Fruit fly (Drosophila melanogaster) whole organism, embryonic: ENCODE results near the gene CG1998.

Source experiments
- Asciz ChIP-seq: fragments of 200-800 bp; sonication (Bioruptor generic); optimal IDR thresholded peaks from 2 replicates; lab custom pipeline; 2017; ENCODE audit warnings: missing biosample characterization, mild to moderate bottlenecking, missing genetic modification characterization, missing genetic modification reagents
- C15 ChIP-seq: fragments of 200-800 bp; sonication (Bioruptor generic); IDR thresholded peaks from 3 replicates; pipeline ENCODE4 v1.3.6; 2022; ENCODE audit warnings: missing biosample characterization, missing genetic modification characterization
- CG11247 ChIP-seq: fragments of 200-800 bp; sonication (Bioruptor generic); IDR thresholded peaks from 2 replicates; pipeline ENCODE4 v1.3.6; 2022; ENCODE audit warnings: missing biosample characterization, missing genetic modification characterization
- CG12236 ChIP-seq: fragments of 200-800 bp; sonication (Bioruptor generic); optimal IDR thresholded peaks from 2 replicates; lab custom pipeline; 2016; ENCODE audit warnings: missing biosample characterization, missing genetic modification characterization
- CG13624 ChIP-seq: fragments of 200-800 bp; sonication (Bioruptor generic); optimal IDR thresholded peaks from 2 replicates; lab custom pipeline; 2016; ENCODE audit warnings: missing biosample characterization, missing genetic modification characterization
- CG14710 ChIP-seq: fragments of 200-800 bp; sonication (Bioruptor generic); optimal IDR thresholded peaks from 3 replicates; lab custom pipeline; 2019; ENCODE audit warnings: missing biosample characterization, mild to moderate bottlenecking, missing genetic modification characterization, moderate library complexity
- CG17802 ChIP-seq: fragments of 200-800 bp; sonication (Bioruptor generic); optimal IDR thresholded peaks from 2 replicates; lab custom pipeline; 2018; ENCODE audit warnings: missing biosample characterization, mild to moderate bottlenecking, missing genetic modification characterization, moderate library complexity
- CG17912 ChIP-seq: fragments of 200-800 bp; sonication (Bioruptor generic); optimal IDR thresholded peaks from 2 replicates; lab custom pipeline; 2018; ENCODE audit warnings: missing biosample characterization, mild to moderate bottlenecking, missing genetic modification characterization
- CG2678 ChIP-seq: fragments of 200-800 bp; sonication (Bioruptor generic); optimal IDR thresholded peaks from 3 replicates; lab custom pipeline; 2019; ENCODE audit warnings: missing biosample characterization, mild to moderate bottlenecking, missing genetic modification characterization, moderate library complexity
- CG34224 ChIP-seq: fragments of 200-800 bp; sonication (Bioruptor generic); IDR thresholded peaks from 3 replicates; pipeline ENCODE4 v1.3.6; 2022; ENCODE audit warnings: missing biosample characterization, missing genetic modification characterization; ENCODE audit not compliant: partially characterized antibody
- CG5953 ChIP-seq: fragments of 200-800 bp; sonication (Bioruptor generic); IDR thresholded peaks from 2 replicates; pipeline ENCODE4 v1.3.6; 2022; ENCODE audit warnings: missing biosample characterization, missing genetic modification characterization
- CG7271 ChIP-seq: fragments of 200-800 bp; sonication (Bioruptor generic); optimal IDR thresholded peaks from 2 replicates; lab custom pipeline; 2018; ENCODE audit warnings: missing biosample characterization, mild to moderate bottlenecking, missing genetic modification characterization, moderate library complexity
- CG8765 ChIP-seq: fragments of 200-800 bp; sonication (Bioruptor generic); IDR thresholded peaks from 2 replicates; pipeline ENCODE4 v1.3.6; 2022; ENCODE audit warnings: missing biosample characterization, missing genetic modification characterization
- CG8944 ChIP-seq: fragments of 200-800 bp; sonication (Bioruptor generic); optimal IDR thresholded peaks from 3 replicates; lab custom pipeline; 2016; ENCODE audit warnings: missing biosample characterization, missing genetic modification characterization
- CG9437 ChIP-seq: fragments of 200-800 bp; sonication (Bioruptor generic); optimal IDR thresholded peaks from 2 replicates; lab custom pipeline; 2018; ENCODE audit warnings: missing biosample characterization, mild to moderate bottlenecking, missing genetic modification characterization
- Dbx ChIP-seq: fragments of 200-800 bp; sonication (Bioruptor generic); IDR thresholded peaks from 3 replicates; pipeline ENCODE4 v1.3.6; 2022; ENCODE audit warnings: missing biosample characterization, missing genetic modification characterization
- Dll ChIP-seq: fragments of 200-800 bp; sonication (Bioruptor generic); IDR thresholded peaks from 4 replicates; pipeline ENCODE4 v1.3.6; 2022; ENCODE audit warnings: missing biosample characterization, missing genetic modification characterization; ENCODE audit not compliant: partially characterized antibody
- E2f1 ChIP-seq: fragments of 200-800 bp; sonication (Bioruptor generic); IDR thresholded peaks from 2 replicates; pipeline ENCODE4 v1.3.6; 2022; ENCODE audit warnings: missing biosample characterization, missing genetic modification characterization
- Ets97D ChIP-seq: fragments of 200-800 bp; sonication (Bioruptor generic); optimal IDR thresholded peaks from 3 replicates; lab custom pipeline; 2016; ENCODE audit warnings: missing biosample characterization, missing genetic modification characterization
- Lim3 ChIP-seq: fragments of 200-800 bp; sonication (Bioruptor generic); IDR thresholded peaks from 2 replicates; pipeline ENCODE4 v1.3.6; 2022; ENCODE audit warnings: missing biosample characterization, missing genetic modification characterization
- MESR4 ChIP-seq: fragments of 200-800 bp; sonication (Bioruptor generic); optimal IDR thresholded peaks from 2 replicates; lab custom pipeline; 2018; ENCODE audit warnings: missing biosample characterization, mild to moderate bottlenecking, missing genetic modification characterization, moderate library complexity
- NfI ChIP-seq: fragments of 200-800 bp; sonication (Bioruptor generic); optimal IDR thresholded peaks from 3 replicates; lab custom pipeline; 2018; ENCODE audit warnings: missing biosample characterization, mild to moderate bottlenecking, missing genetic modification characterization, moderate library complexity
- Six4 ChIP-seq: fragments of 200-800 bp; sonication (Bioruptor generic); optimal IDR thresholded peaks from 2 replicates; lab custom pipeline; 2016; ENCODE audit warnings: missing biosample characterization, missing genetic modification characterization
- Sox100B ChIP-seq: fragments of 200-800 bp; sonication (Bioruptor generic); optimal IDR thresholded peaks from 3 replicates; lab custom pipeline; 2018; ENCODE audit warnings: missing biosample characterization, mild to moderate bottlenecking, missing genetic modification characterization
- Sox102F ChIP-seq: fragments of 200-800 bp; sonication (Bioruptor generic); optimal IDR thresholded peaks from 2 replicates; lab custom pipeline; 2018; ENCODE audit warnings: missing biosample characterization, mild to moderate bottlenecking, missing genetic modification characterization, moderate library complexity
- ara ChIP-seq: fragments of 200-800 bp; sonication (Bioruptor generic); IDR thresholded peaks from 2 replicates; pipeline ENCODE4 v1.3.6; 2022; ENCODE audit warnings: missing biosample characterization, missing genetic modification characterization
- cg ChIP-seq: fragments of 200-800 bp; sonication (Bioruptor generic); optimal IDR thresholded peaks from 3 replicates; lab custom pipeline; 2019; ENCODE audit warnings: missing biosample characterization, mild to moderate bottlenecking, missing genetic modification characterization, moderate library complexity
- cwo ChIP-seq: fragments of 200-800 bp; sonication (Bioruptor generic); optimal IDR thresholded peaks from 3 replicates; lab custom pipeline; 2017; ENCODE audit warnings: missing biosample characterization, missing genetic modification characterization, mild to moderate bottlenecking, moderate library complexity, missing genetic modification reagents
- dimm ChIP-seq: fragments of 200-800 bp; sonication (Bioruptor generic); IDR thresholded peaks from 2 replicates; pipeline ENCODE4 v1.3.6; 2022; ENCODE audit warnings: missing biosample characterization, missing genetic modification characterization
- dm ChIP-seq: fragments of 200-800 bp; sonication (Bioruptor generic); optimal IDR thresholded peaks from 3 replicates; lab custom pipeline; 2016; ENCODE audit warnings: missing biosample characterization, missing genetic modification characterization
- ewg ChIP-seq: fragments of 200-800 bp; sonication (Bioruptor generic); optimal IDR thresholded peaks from 3 replicates; lab custom pipeline; 2017; ENCODE audit warnings: mild to moderate bottlenecking, missing biosample characterization, missing genetic modification reagents, missing genetic modification characterization
- fu2 ChIP-seq: fragments of 200-800 bp; sonication (Bioruptor generic); optimal IDR thresholded peaks from 2 replicates; lab custom pipeline; 2016; ENCODE audit warnings: missing biosample characterization, missing genetic modification characterization
- gsb ChIP-seq: fragments of 200-800 bp; sonication (Bioruptor generic); IDR thresholded peaks from 2 replicates; pipeline ENCODE4 v1.3.6; 2022; ENCODE audit warnings: missing biosample characterization, missing genetic modification characterization
- gt ChIP-seq: fragments of 200-800 bp; sonication (Bioruptor generic); IDR thresholded peaks from 2 replicates; pipeline ENCODE4 v1.3.6; 2022; ENCODE audit warnings: missing biosample characterization, missing genetic modification characterization
- her ChIP-seq: fragments of 200-800 bp; sonication (Bioruptor generic); optimal IDR thresholded peaks from 2 replicates; lab custom pipeline; 2016; ENCODE audit warnings: missing biosample characterization, missing genetic modification characterization
- jigr1 ChIP-seq: fragments of 200-800 bp; sonication (Bioruptor generic); IDR thresholded peaks from 3 replicates; pipeline ENCODE4 v1.3.6; 2022; ENCODE audit warnings: missing biosample characterization, missing genetic modification characterization
- kay ChIP-seq: fragments of 200-800 bp; sonication (Bioruptor generic); optimal IDR thresholded peaks from 2 replicates; lab custom pipeline; 2016; ENCODE audit warnings: missing biosample characterization, missing genetic modification characterization
- knrl ChIP-seq: fragments of 200-800 bp; sonication (Bioruptor generic); IDR thresholded peaks from 3 replicates; pipeline ENCODE4 v1.3.6; 2022; ENCODE audit warnings: missing biosample characterization, missing genetic modification characterization; ENCODE audit not compliant: partially characterized antibody
- maf-S ChIP-seq: fragments of 200-800 bp; sonication (Bioruptor generic); optimal IDR thresholded peaks from 2 replicates; lab custom pipeline; 2016; ENCODE audit warnings: missing biosample characterization, missing genetic modification characterization
- nau ChIP-seq: fragments of 200-800 bp; sonication (Bioruptor generic); optimal IDR thresholded peaks from 3 replicates; lab custom pipeline; 2017; ENCODE audit warnings: missing biosample characterization, mild to moderate bottlenecking, missing genetic modification characterization, missing genetic modification reagents
- nmo ChIP-seq: fragments of 200-800 bp; sonication (Bioruptor generic); optimal IDR thresholded peaks from 2 replicates; lab custom pipeline; 2018; ENCODE audit warnings: missing biosample characterization, mild to moderate bottlenecking, missing genetic modification characterization, moderate library complexity
- odd ChIP-seq: fragments of 200-800 bp; sonication (Bioruptor generic); optimal IDR thresholded peaks from 2 replicates; lab custom pipeline; 2017; ENCODE audit warnings: missing biosample characterization, mild to moderate bottlenecking, missing genetic modification characterization
- phol ChIP-seq: fragments of 200-800 bp; sonication (Bioruptor generic); optimal IDR thresholded peaks from 3 replicates; lab custom pipeline; 2018; ENCODE audit warnings: missing biosample characterization, mild to moderate bottlenecking, missing genetic modification characterization, moderate library complexity
- prd ChIP-seq, 3 experiments: fragments of >200 bp in 2 of 3; fragments of 200-800 bp in 1 of 3; sonication (Bioruptor generic) in 1 of 3; optimal IDR thresholded peaks in 2 of 3; IDR thresholded peaks in 1 of 3; 2 replicates in 2 of 3; 3 replicates in 1 of 3; pipeline versions ENCODE4 v1.3.6 to Lab custom; 2017 to 2022; ENCODE audit warnings: missing biosample characterization in 1 of 3, missing genetic modification characterization in 1 of 3
- schlank ChIP-seq: fragments of 200-800 bp; sonication (Bioruptor generic); optimal IDR thresholded peaks from 2 replicates; lab custom pipeline; 2018; ENCODE audit warnings: missing biosample characterization, mild to moderate bottlenecking, missing genetic modification characterization
- sens ChIP-seq: fragments of 200-800 bp; sonication (Bioruptor generic); peaks from one replicate; lab custom pipeline; 2016; ENCODE audit warnings: missing biosample characterization, missing genetic modification characterization
- tna ChIP-seq: fragments of 200-800 bp; sonication (Bioruptor generic); IDR thresholded peaks from 2 replicates; pipeline ENCODE4 v1.3.6; 2022; ENCODE audit warnings: missing biosample characterization, missing genetic modification characterization; ENCODE audit not compliant: partially characterized antibody
- wor ChIP-seq: fragments of 200-800 bp; sonication (Bioruptor generic); IDR thresholded peaks from 2 replicates; pipeline ENCODE4 v1.3.6; 2022; ENCODE audit warnings: missing biosample characterization, missing genetic modification characterization

The CG1998 gene

dm6 chrX:13370826-13371703 is 41.8 kb downstream of the CG1998 start (continued):
- no peak for TF ChIP-seq cwo (GFP tag; lab: Kevin White, UChicago)
- TF ChIP-seq CG8765 (GFP tag; lab: Robert Waterston, UW), result no peak
- TF ChIP-seq C15 (GFP tag; lab: Robert Waterston, UW), result no peak
- no peak for TF ChIP-seq phol
- peak; percentile 51; the same call in 2 of the 3 replicates for TF ChIP-seq CG34224
- TF ChIP-seq Six4, result no peak
- TF ChIP-seq nmo (GFP tag; lab: Kevin White, UChicago), result peak; percentile 15
- TF ChIP-seq CG11247 (GFP tag; lab: Robert Waterston, UW), result no peak
- no peak for TF ChIP-seq her (GFP tag; lab: Kevin White, UChicago)
- no peak for TF ChIP-seq CG5953 (GFP tag; lab: Robert Waterston, UW)
- no peak for TF ChIP-seq CG7271
- TF ChIP-seq CG2678 (tag; lab: Kevin White, UChicago), result no peak
- TF ChIP-seq odd (GFP tag; lab: Kevin White, UChicago), result no peak
- TF ChIP-seq maf-S (GFP tag; lab: Kevin White, UChicago), result no peak
- no peak for TF ChIP-seq nau (GFP tag; lab: Kevin White, UChicago)
- no peak for TF ChIP-seq NfI (GFP tag; lab: Kevin White, UChicago)
- TF ChIP-seq kay, result no peak
- TF ChIP-seq MESR4 (GFP tag; lab: Kevin White, UChicago), result no peak
- TF ChIP-seq Dbx (GFP tag; lab: Robert Waterston, UW), result no peak
- peak; percentile 80 for TF ChIP-seq cg (GFP tag; lab: Kevin White, UChicago)
- TF ChIP-seq CG14710 (tag; lab: Kevin White, UChicago), result no peak
- peak; percentile 5 for TF ChIP-seq Asciz (GFP tag; lab: Kevin White, UChicago)
- TF ChIP-seq CG9437 (GFP tag; lab: Kevin White, UChicago), result no peak
- TF ChIP-seq E2f1 (GFP tag; lab: Robert Waterston, UW), result no peak
- TF ChIP-seq CG8944, result no peak
- TF ChIP-seq ewg (GFP tag; lab: Kevin White, UChicago), result no peak
- TF ChIP-seq Dll (GFP tag; lab: Robert Waterston, UW), result peak; percentile 66; the same call in 3 of the 4 replicates
- TF ChIP-seq gsb (GFP tag; lab: Robert Waterston, UW), result no peak
- TF ChIP-seq sens (GFP tag; lab: Kevin White, UChicago), result peak; percentile 76
- peak; percentile 40 for TF ChIP-seq CG13624 (GFP tag; lab: Kevin White, UChicago)
- peak; percentile 58 for TF ChIP-seq knrl (GFP tag; lab: Robert Waterston, UW)
- TF ChIP-seq schlank, result no peak
- TF ChIP-seq fu2 (GFP tag; lab: Kevin White, UChicago), result no peak
- no peak for TF ChIP-seq Sox100B (GFP tag; lab: Kevin White, UChicago)
- no peak for TF ChIP-seq CG17912 (GFP tag; lab: Kevin White, UChicago)
- TF ChIP-seq jigr1, result no peak
- TF ChIP-seq prd (optimal IDR thresholded peaks at IDR 0.05; lab: Kevin White, UChicago), result no peak
- 0 out of 3 replicates have a peak, but pooled peaks have one; percentile 16 for TF ChIP-seq prd (GFP tag; IDR thresholded peaks at IDR 0.05; lab: Robert Waterston, UW)
- TF ChIP-seq ara (GFP tag; lab: Robert Waterston, UW), result no peak
- TF ChIP-seq CG17802, result no peak
- TF ChIP-seq wor (GFP tag; lab: Robert Waterston, UW), result no peak
- no peak for TF ChIP-seq Lim3
- TF ChIP-seq dimm (GFP tag; lab: Robert Waterston, UW), result no peak
- no peak for TF ChIP-seq gt (GFP tag; lab: Robert Waterston, UW)
- TF ChIP-seq tna (GFP tag; lab: Robert Waterston, UW), result peak; percentile 75
- TF ChIP-seq Sox102F (GFP tag; lab: Kevin White, UChicago), result no peak
- TF ChIP-seq CG12236, result no peak
- peak; percentile 3 for TF ChIP-seq Ets97D (GFP tag; lab: Kevin White, UChicago)
- peak; percentile 33 for TF ChIP-seq dm (GFP tag; lab: Kevin White, UChicago)
